Fruit fly (Drosophila melanogaster) whole organism, embryonic: ENCODE results near the gene foxo.

Experiments
- BtbVII ChIP-seq: fragments of 200-800 bp; sonication (Bioruptor generic); optimal IDR thresholded peaks from 3 replicates; lab custom pipeline; 2017; ENCODE audit warnings: missing biosample characterization, mild to moderate bottlenecking, missing genetic modification characterization
- Bteb2 ChIP-seq: fragments of 200-800 bp; sonication (Bioruptor generic); optimal IDR thresholded peaks from 2 replicates; lab custom pipeline; 2016; ENCODE audit warnings: missing biosample characterization, missing genetic modification characterization
- CG14710 ChIP-seq: fragments of 200-800 bp; sonication (Bioruptor generic); optimal IDR thresholded peaks from 3 replicates; lab custom pipeline; 2019; ENCODE audit warnings: missing biosample characterization, mild to moderate bottlenecking, missing genetic modification characterization, moderate library complexity
- CG15011 ChIP-seq: fragments of 200-800 bp; sonication (Bioruptor generic); optimal IDR thresholded peaks from 3 replicates; lab custom pipeline; 2018; ENCODE audit warnings: missing biosample characterization, mild to moderate bottlenecking, missing genetic modification characterization
- CG1603 ChIP-seq: fragments of 200-800 bp; sonication (Bioruptor generic); optimal IDR thresholded peaks from 2 replicates; lab custom pipeline; 2019; ENCODE audit warnings: missing biosample characterization, mild to moderate bottlenecking, missing genetic modification characterization, moderate library complexity
- CG16813 ChIP-seq: fragments of 200-800 bp; sonication (Bioruptor generic); IDR thresholded peaks from 3 replicates; pipeline ENCODE4 v1.3.6; 2022; ENCODE audit warnings: missing biosample characterization, missing genetic modification characterization; ENCODE audit not compliant: partially characterized antibody
- CG30020 ChIP-seq: fragments of 200-800 bp; optimal IDR thresholded peaks from 2 replicates; lab custom pipeline; 2019; ENCODE audit warnings: missing biosample characterization, mild to moderate bottlenecking, missing genetic modification characterization, moderate library complexity
- CG3065 ChIP-seq: fragments of 200-800 bp; sonication (Bioruptor generic); optimal IDR thresholded peaks from 2 replicates; lab custom pipeline; 2016; ENCODE audit warnings: missing biosample characterization, missing genetic modification characterization
- CG3995 ChIP-seq: fragments of 200-800 bp; sonication (Bioruptor generic); optimal IDR thresholded peaks from 3 replicates; lab custom pipeline; 2016; ENCODE audit warnings: missing biosample characterization, missing genetic modification characterization
- CG4282 ChIP-seq: fragments of 200-800 bp; sonication (Bioruptor generic); optimal IDR thresholded peaks from 2 replicates; lab custom pipeline; 2016; ENCODE audit warnings: missing biosample characterization, missing genetic modification characterization
- CG6765 ChIP-seq: fragments of 200-800 bp; sonication (Bioruptor generic); optimal IDR thresholded peaks from 3 replicates; lab custom pipeline; 2017; ENCODE audit warnings: missing biosample characterization, mild to moderate bottlenecking, missing genetic modification characterization
- CG6791 ChIP-seq: fragments of 200-800 bp; sonication (Bioruptor generic); IDR thresholded peaks from 3 replicates; pipeline ENCODE4 v1.3.6; 2022; ENCODE audit warnings: missing biosample characterization, missing genetic modification characterization; ENCODE audit not compliant: partially characterized antibody
- CG8290 ChIP-seq, 3 experiments: fragments of 200-800 bp; sonication (Bioruptor generic); optimal IDR thresholded peaks; 2 replicates each; lab custom pipeline; 2016 to 2019; ENCODE audit warnings: missing biosample characterization in 3 of 3, missing genetic modification characterization in 3 of 3, mild to moderate bottlenecking in 2 of 3, moderate library complexity in 1 of 3
- CkIIα-i1 ChIP-seq: fragments of 200-800 bp; sonication (Bioruptor generic); IDR thresholded peaks from 2 replicates; pipeline ENCODE4 v1.3.6; 2022; ENCODE audit warnings: missing biosample characterization, missing genetic modification characterization
- D ChIP-seq, 2 experiments: fragments of 200-800 bp in 1 of 2; fragments of >200 bp in 1 of 2; sonication (Bioruptor generic) in 1 of 2; optimal IDR thresholded peaks; 2 replicates in 1 of 2; 3 replicates in 1 of 2; lab custom pipeline; 2017; ENCODE audit warnings: mild to moderate bottlenecking in 1 of 2, missing biosample characterization in 1 of 2, missing genetic modification characterization in 1 of 2, missing genetic modification reagents in 1 of 2
- Dip3 ChIP-seq: fragments of 200-800 bp; sonication (Bioruptor generic); optimal IDR thresholded peaks from 3 replicates; lab custom pipeline; 2016; ENCODE audit warnings: missing biosample characterization, missing genetic modification characterization
- Elba2 ChIP-seq: fragments of 200-800 bp; sonication (Bioruptor generic); optimal IDR thresholded peaks from 3 replicates; lab custom pipeline; 2016; ENCODE audit warnings: missing biosample characterization, missing genetic modification characterization
- H2.0 ChIP-seq: fragments of 200-800 bp; sonication (Bioruptor generic); IDR thresholded peaks from 2 replicates; pipeline ENCODE4 v1.3.6; 2022; ENCODE audit warnings: missing biosample characterization, missing genetic modification characterization
- HmgD ChIP-seq: fragments of 200-800 bp; sonication (Bioruptor generic); optimal IDR thresholded peaks from 3 replicates; lab custom pipeline; 2016; ENCODE audit warnings: missing biosample characterization, missing genetic modification characterization
- HmgZ ChIP-seq: fragments of 200-800 bp; sonication (Bioruptor generic); optimal IDR thresholded peaks from 2 replicates; lab custom pipeline; 2018; ENCODE audit warnings: missing biosample characterization, mild to moderate bottlenecking, missing genetic modification characterization
- Hr78 ChIP-seq, 2 experiments: fragments of 200-800 bp in 1 of 2; fragments of >200 bp in 1 of 2; sonication (Bioruptor generic) in 1 of 2; optimal IDR thresholded peaks; 2 replicates each; lab custom pipeline; 2017 to 2019; ENCODE audit warnings: missing biosample characterization in 2 of 2, missing genetic modification characterization in 2 of 2, mild to moderate bottlenecking in 1 of 2, moderate library complexity in 1 of 2
- Med ChIP-seq: fragments of 200-800 bp; sonication (Bioruptor generic); peaks from one replicate; lab custom pipeline; 2016; ENCODE audit warnings: missing biosample characterization, missing genetic modification characterization, mild to moderate bottlenecking, inconsistent platforms, moderate library complexity
- Ptx1 ChIP-seq: fragments of 200-800 bp; sonication (Bioruptor generic); IDR thresholded peaks from 2 replicates; pipeline ENCODE4 v1.3.6; 2022; ENCODE audit warnings: missing biosample characterization, missing genetic modification characterization
- Sox102F ChIP-seq: fragments of 200-800 bp; sonication (Bioruptor generic); optimal IDR thresholded peaks from 2 replicates; lab custom pipeline; 2018; ENCODE audit warnings: missing biosample characterization, mild to moderate bottlenecking, missing genetic modification characterization, moderate library complexity
- Stat92E ChIP-seq, 3 experiments: fragments of >200 bp in 2 of 3; fragments of 200-800 bp in 1 of 3; sonication (Bioruptor generic) in 1 of 3; optimal IDR thresholded peaks; 2 replicates each; lab custom pipeline; 2017 to 2019; ENCODE audit warnings: missing biosample characterization in 3 of 3, missing genetic modification characterization in 3 of 3, mild to moderate bottlenecking in 1 of 3, moderate library complexity in 1 of 3
- Xrp1 ChIP-seq: fragments of 200-800 bp; sonication (Bioruptor generic); IDR thresholded peaks from 2 replicates; pipeline ENCODE4 v1.3.6; 2022; ENCODE audit warnings: missing biosample characterization, missing genetic modification characterization
- YL-1 ChIP-seq: fragments of 200-800 bp; sonication (Bioruptor generic); optimal IDR thresholded peaks from 3 replicates; lab custom pipeline; 2017; ENCODE audit warnings: missing biosample characterization, mild to moderate bottlenecking, missing genetic modification characterization
- btn ChIP-seq: fragments of 200-800 bp; sonication (Bioruptor generic); optimal IDR thresholded peaks from 2 replicates; lab custom pipeline; 2016; ENCODE audit warnings: missing biosample characterization, missing genetic modification characterization
- caup ChIP-seq: fragments of 200-800 bp; sonication (Bioruptor generic); optimal IDR thresholded peaks from 3 replicates; lab custom pipeline; 2017; ENCODE audit warnings: missing biosample characterization, mild to moderate bottlenecking, missing genetic modification characterization, moderate library complexity; ENCODE audit not compliant: severe bottlenecking
- chm ChIP-seq: fragments of 200-800 bp; sonication (Bioruptor generic); IDR thresholded peaks from 2 replicates; pipeline ENCODE4 v1.3.6; 2022; ENCODE audit warnings: missing biosample characterization, missing genetic modification characterization
- crc ChIP-seq: fragments of 200-800 bp; sonication (Bioruptor generic); optimal IDR thresholded peaks from 2 replicates; lab custom pipeline; 2016; ENCODE audit warnings: missing biosample characterization, missing genetic modification characterization
- ham ChIP-seq: fragments of 200-800 bp; sonication (Bioruptor generic); IDR thresholded peaks from 2 replicates; pipeline ENCODE4 v1.3.6; 2022; ENCODE audit warnings: missing biosample characterization, missing genetic modification characterization
- ind ChIP-seq: fragments of 200-800 bp; sonication (Bioruptor generic); optimal IDR thresholded peaks from 3 replicates; lab custom pipeline; 2016; ENCODE audit warnings: missing biosample characterization, missing genetic modification characterization
- jumu ChIP-seq: fragments of 200-800 bp; sonication (Bioruptor generic); optimal IDR thresholded peaks from 3 replicates; lab custom pipeline; 2016; ENCODE audit warnings: missing biosample characterization, missing genetic modification characterization
- lola ChIP-seq, 3 experiments: fragments of >200 bp in 2 of 3; fragments of 200-800 bp in 1 of 3; sonication (Bioruptor generic) in 1 of 3; optimal IDR thresholded peaks; 2 replicates each; lab custom pipeline; 2017 to 2019; ENCODE audit warnings: missing biosample characterization in 3 of 3, missing genetic modification characterization in 3 of 3, mild to moderate bottlenecking in 1 of 3, moderate library complexity in 1 of 3
- lov ChIP-seq, 2 experiments: fragments of 200-800 bp in 1 of 2; fragments of >200 bp in 1 of 2; sonication (Bioruptor generic) in 1 of 2; IDR thresholded peaks in 1 of 2; optimal IDR thresholded peaks in 1 of 2; 2 replicates in 1 of 2; 3 replicates in 1 of 2; pipeline versions ENCODE4 v1.3.6 to Lab custom; 2017 to 2022; ENCODE audit warnings: missing biosample characterization in 1 of 2, missing genetic modification characterization in 1 of 2
- mam ChIP-seq: fragments of 200-800 bp; sonication (Bioruptor generic); optimal IDR thresholded peaks from 3 replicates; lab custom pipeline; 2016; ENCODE audit warnings: missing biosample characterization, missing genetic modification characterization
- pb ChIP-seq: fragments of 200-800 bp; sonication (Bioruptor generic); optimal IDR thresholded peaks from 3 replicates; lab custom pipeline; 2016; ENCODE audit warnings: missing biosample characterization, missing genetic modification characterization
- pnt ChIP-seq: fragments of 200-800 bp; sonication (Bioruptor generic); optimal IDR thresholded peaks from 3 replicates; lab custom pipeline; 2016; ENCODE audit warnings: missing biosample characterization, missing genetic modification characterization
- prd ChIP-seq, 3 experiments: fragments of >200 bp in 2 of 3; fragments of 200-800 bp in 1 of 3; sonication (Bioruptor generic) in 1 of 3; optimal IDR thresholded peaks in 2 of 3; IDR thresholded peaks in 1 of 3; 2 replicates in 2 of 3; 3 replicates in 1 of 3; pipeline versions ENCODE4 v1.3.6 to Lab custom; 2017 to 2022; ENCODE audit warnings: missing biosample characterization in 1 of 3, missing genetic modification characterization in 1 of 3
- run ChIP-seq: fragments of 200-800 bp; sonication (Bioruptor generic); optimal IDR thresholded peaks from 3 replicates; lab custom pipeline; 2018; ENCODE audit warnings: missing biosample characterization, mild to moderate bottlenecking, missing genetic modification characterization
- sc ChIP-seq, 3 experiments: fragments of >200 bp in 2 of 3; fragments of 200-800 bp in 1 of 3; sonication (Bioruptor generic) in 1 of 3; optimal IDR thresholded peaks; 2 replicates in 2 of 3; 3 replicates in 1 of 3; lab custom pipeline; 2017; ENCODE audit warnings: mild to moderate bottlenecking in 1 of 3, missing biosample characterization in 1 of 3, missing genetic modification characterization in 1 of 3, missing genetic modification reagents in 1 of 3
- slbo ChIP-seq: fragments of 200-800 bp; sonication (Bioruptor generic); IDR thresholded peaks from 2 replicates; pipeline ENCODE4 v1.3.6; 2022; ENCODE audit warnings: missing biosample characterization, missing genetic modification characterization
- tin ChIP-seq: fragments of 200-800 bp; sonication (Bioruptor generic); optimal IDR thresholded peaks from 3 replicates; lab custom pipeline; 2016; ENCODE audit warnings: missing biosample characterization, missing genetic modification characterization
- vfl ChIP-seq: fragments of 200-800 bp; sonication (Bioruptor generic); optimal IDR thresholded peaks from 2 replicates; lab custom pipeline; 2016; ENCODE audit warnings: missing biosample characterization, missing genetic modification characterization
- vvl ChIP-seq: fragments of 200-800 bp; sonication (Bioruptor generic); IDR thresholded peaks from 2 replicates; pipeline ENCODE4 v1.3.6; 2022; ENCODE audit warnings: missing biosample characterization, missing genetic modification characterization

Gene foxo

DNA sequence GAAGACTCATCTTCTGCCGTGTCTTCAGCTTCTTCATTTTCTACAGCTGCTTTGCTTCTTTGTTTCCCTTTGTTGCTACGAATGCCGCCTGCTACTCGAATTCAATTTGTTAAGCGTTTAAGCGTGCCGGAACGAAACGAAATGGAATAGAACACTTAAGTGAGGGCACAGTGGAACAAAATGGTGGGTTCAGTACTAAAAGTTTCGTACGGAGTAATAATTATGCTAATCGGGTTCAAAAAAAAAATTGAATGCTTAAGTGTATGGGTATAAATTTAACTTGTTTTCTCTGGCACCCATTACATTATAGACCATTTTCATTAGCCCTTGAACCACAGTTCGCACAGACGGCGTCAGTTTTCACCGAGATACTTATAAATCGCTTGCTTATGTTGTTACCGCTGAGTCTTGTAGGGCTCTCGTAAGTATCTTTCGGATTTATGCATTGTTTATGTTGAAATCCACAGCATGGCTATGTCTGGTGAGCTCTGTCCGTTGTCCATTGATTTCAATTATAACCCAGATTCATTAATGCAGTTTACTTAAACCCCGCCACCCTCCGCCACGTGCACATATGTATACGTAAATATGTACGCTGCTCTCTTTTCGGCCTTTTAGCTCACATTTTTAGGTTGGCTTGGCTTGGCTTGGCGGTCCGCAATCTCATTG lies 44.1 kb upstream of the foxo start (continued):
- TF ChIP-seq vfl (GFP tag; lab: Kevin White, UChicago) (no peak), btn (GFP tag; lab: Kevin White, UChicago) (peak; percentile 92), CG1603 (tag; lab: Kevin White, UChicago) (peak; percentile 93), Ptx1 (GFP tag; lab: Robert Waterston, UW) (peak; percentile 97), chm (GFP tag; lab: Robert Waterston, UW) (peak; percentile 98), CG30020 (tag; lab: Kevin White, UChicago) (peak; percentile 20), CG16813 (GFP tag; lab: Robert Waterston, UW) (peak; percentile 56), slbo (GFP tag; lab: Robert Waterston, UW) (peak; percentile 89), Med (GFP tag; lab: Kevin White, UChicago) (peak; percentile 99), vvl (GFP tag; lab: Robert Waterston, UW) (peak; percentile 98), Bteb2 (GFP tag; lab: Kevin White, UChicago) (peak; percentile 41), mam (GFP tag; lab: Kevin White, UChicago) (peak; percentile 89), CG4282 (GFP tag; lab: Kevin White, UChicago) (peak; percentile 89), caup (GFP tag; lab: Kevin White, UChicago) (peak; percentile 80), Hr78 (GFP tag; optimal IDR thresholded peaks at IDR 0.05; lab: Kevin White, UChicago) (peak in 1 of 2 experiments; percentile 68), lola (GFP tag; optimal IDR thresholded peaks at IDR 0.05; lab: Kevin White, UChicago) (peak in 1 of 3 experiments; percentile 69), CG6791 (GFP tag; lab: Robert Waterston, UW) (peak; percentile 76), CkIIα-i1 (GFP tag; lab: Robert Waterston, UW) (peak; percentile 60; the same call in 1 of the 2 replicates), YL-1 (GFP tag; lab: Kevin White, UChicago) (peak; percentile 12), D (optimal IDR thresholded peaks at IDR 0.05; lab: Kevin White, UChicago) (no peak), D (GFP tag; optimal IDR thresholded peaks at IDR 0.05; lab: Kevin White, UChicago) (peak; percentile 96), CG6765 (GFP tag; lab: Kevin White, UChicago) (peak; percentile 77), Sox102F (GFP tag; lab: Kevin White, UChicago) (peak; percentile 87), CG3995 (GFP tag; lab: Kevin White, UChicago) (peak; percentile 11), Dip3 (GFP tag; lab: Kevin White, UChicago) (peak; percentile 42), crc (GFP tag; lab: Kevin White, UChicago) (peak; percentile 81), HmgZ (tag; lab: Kevin White, UChicago) (peak; percentile 72), CG3065 (peak; percentile 21), tin (GFP tag; lab: Kevin White, UChicago) (peak; percentile 97), jumu (GFP tag; lab: Kevin White, UChicago) (peak; percentile 92), pb (GFP tag; lab: Kevin White, UChicago) (peak; percentile 65), H2.0 (GFP tag; lab: Robert Waterston, UW) (peak; percentile 91), sc (optimal IDR thresholded peaks at IDR 0.05; lab: Kevin White, UChicago) (no peak), sc (GFP tag; optimal IDR thresholded peaks at IDR 0.05; lab: Kevin White, UChicago) (peak; percentile 39), pnt (peak; percentile 84), HmgD (peak; percentile 73), Xrp1 (GFP tag; lab: Robert Waterston, UW) (peak; percentile 97), ham (GFP tag; lab: Robert Waterston, UW) (peak; percentile 62), ind (GFP tag; lab: Kevin White, UChicago) (peak; percentile 96), run (tag; lab: Kevin White, UChicago) (peak; percentile 50), lov (optimal IDR thresholded peaks at IDR 0.05; lab: Kevin White, UChicago) (no peak), lov (GFP tag; IDR thresholded peaks at IDR 0.05; lab: Robert Waterston, UW) (peak; percentile 95), Stat92E (GFP tag; optimal IDR thresholded peaks at IDR 0.05; lab: Kevin White, UChicago) (peak in 1 of 3 experiments; percentile 21), CG14710 (tag; lab: Kevin White, UChicago) (peak; percentile 90), Elba2 (no peak), prd (optimal IDR thresholded peaks at IDR 0.05; lab: Kevin White, UChicago) (no peak), prd (GFP tag; IDR thresholded peaks at IDR 0.05; lab: Robert Waterston, UW) (peak; percentile 98), BtbVII (GFP tag; lab: Kevin White, UChicago) (peak; percentile 86), CG15011 (GFP tag; lab: Kevin White, UChicago) (peak; percentile 85), CG8290 (GFP tag; optimal IDR thresholded peaks at IDR 0.05; lab: Kevin White, UChicago) (peak; percentile 83), CG8290 (tag; optimal IDR thresholded peaks at IDR 0.05; lab: Kevin White, UChicago) (peak; percentile 66 to 91)
